Worm (Caenorhabditis elegans): Measurements from ENCODE around the gene F59G1.4.
"Not testable (repeated sequence)": the region's sequence is repeated elsewhere in the genome, so short reads cannot be mapped to it uniquely, and the experiment has no call there.

F59G1.4 gene

ce11 chrII:5895870-5896269 is at the start of gene F59G1.4:
TSS of gene F59G1.4 (plus strand) at chrII:5896170.
- no peak for TF ChIP-seq unc-62 (GFP tag; optimal IDR thresholded peaks at IDR 0.05)

- no peak for TF ChIP-seq unc-62 (GFP tag; optimal IDR thresholded peaks at IDR 0.05)
Measured at ce11 chrII:5846181-5846580, 49.8 kb upstream of the F59G1.4 start.

- TF ChIP-seq unc-62 (GFP tag; optimal IDR thresholded peaks at IDR 0.05), result no peak
Measured at ce11 chrII:5852007-5852406, 44.0 kb upstream of the F59G1.4 start, which contains the start of gene H41C03.2. TSS of gene H41C03.2 (minus strand) at chrII:5852107.

- TF ChIP-seq unc-62 (GFP tag; optimal IDR thresholded peaks at IDR 0.05), result no peak
Measured at ce11 chrII:5853261-5853660, 42.7 kb upstream of the F59G1.4 start.

ce11 chrII:5854122-5854521 is 41.8 kb upstream of the F59G1.4 start, which contains the start of gene H41C03.1:
TSS of gene H41C03.1 (plus strand) at chrII:5854422.
- TF ChIP-seq unc-62 (GFP tag; optimal IDR thresholded peaks at IDR 0.05), result no peak

ce11 chrII:5858322-5858721 is 37.6 kb upstream of the F59G1.4 start, which contains the start of gene F55C12.4:
TSS of gene F55C12.4 (minus strand) at chrII:5858422.
- TF ChIP-seq unc-62 (GFP tag; optimal IDR thresholded peaks at IDR 0.05), result no peak

ce11 chrII:5860621-5861020 is 35.3 kb upstream of the F59G1.4 start:
- TF ChIP-seq unc-62 (GFP tag; optimal IDR thresholded peaks at IDR 0.05), result no peak

- no peak for TF ChIP-seq unc-62 (GFP tag; optimal IDR thresholded peaks at IDR 0.05)
Measured at ce11 chrII:5863893-5864292, 32.1 kb upstream of the F59G1.4 start, which contains the start of gene tag-234. TSS of gene tag-234 (plus strand) at chrII:5864193.

- TF ChIP-seq unc-62 (GFP tag; optimal IDR thresholded peaks at IDR 0.05), result no peak
Measured at ce11 chrII:5865405-5866308, 30.3 kb upstream of the F59G1.4 start, which contains the start of gene F55C12.19. TSS of gene F55C12.19 (plus strand) at chrII:5866139.

- no peak for TF ChIP-seq unc-62 (GFP tag; optimal IDR thresholded peaks at IDR 0.05)
Measured at ce11 chrII:5866920-5867319, 29.1 kb upstream of the F59G1.4 start.

- no peak for TF ChIP-seq unc-62 (GFP tag; optimal IDR thresholded peaks at IDR 0.05)
Measured at ce11 chrII:5871508-5871907, 24.5 kb upstream of the F59G1.4 start.

ce11 chrII:5872414-5872813 is 23.6 kb upstream of the F59G1.4 start:
- TF ChIP-seq unc-62 (GFP tag; optimal IDR thresholded peaks at IDR 0.05), result no peak

ce11 chrII:5873564-5874070 is 22.4 kb upstream of the F59G1.4 start, which contains the start of gene tex-2:
TSS of gene tex-2 (minus strand) at chrII:5873614.
- TF ChIP-seq unc-62 (GFP tag; optimal IDR thresholded peaks at IDR 0.05), result no peak

ce11 chrII:5874130-5874529 is 21.8 kb upstream of the F59G1.4 start:
- TF ChIP-seq unc-62 (GFP tag; optimal IDR thresholded peaks at IDR 0.05), result no peak

- TF ChIP-seq unc-62 (GFP tag; optimal IDR thresholded peaks at IDR 0.05), result no peak
Measured at ce11 chrII:5876053-5876452, 19.9 kb upstream of the F59G1.4 start, which contains the start of gene F55C12.6. TSS of gene F55C12.6 (minus strand) at chrII:5876153.

ce11 chrII:5876511-5876910 is 19.5 kb upstream of the F59G1.4 start, which contains the start of gene F55C12.2:
TSS of gene F55C12.2 (plus strand) at chrII:5876811.
- TF ChIP-seq unc-62 (GFP tag; optimal IDR thresholded peaks at IDR 0.05), result not testable (repeated sequence)

- TF ChIP-seq unc-62 (GFP tag; optimal IDR thresholded peaks at IDR 0.05), result no peak
Measured at ce11 chrII:5880677-5881076, 15.3 kb upstream of the F59G1.4 start.

All from whole organism, dauer.